Worm (Caenorhabditis elegans): ENCODE results near the gene tag-297.

- TF ChIP-seq ama-1 (optimal IDR thresholded peaks at IDR 0.05) (no peak), ceh-36 (tag; optimal IDR thresholded peaks at IDR 0.05) (no peak), hmg-4 (GFP tag; optimal IDR thresholded peaks at IDR 0.05) (no peak), flt-1 (GFP tag; IDR thresholded peaks at IDR 0.05) (no peak), B0310.2 (tag; optimal IDR thresholded peaks at IDR 0.05) (no peak), sea-1 (GFP tag; conservative IDR thresholded peaks at IDR 0.05) (no peak), ceh-13 (GFP tag; optimal IDR thresholded peaks at IDR 0.05) (no peak)
Measured at ce11 chrII:14645290-14645689, 17.9 kb downstream of the tag-297 start.
